Fruit fly (Drosophila melanogaster) whole organism, adult: Measurements from ENCODE around the gene CG42728.
A peak's percentile ranks its signal among the peaks of the same experiment; 100 is the strongest.

ENCODE experiments used
- CG11617 ChIP-seq: fragments of 200-800 bp; sonication (Bioruptor generic); optimal IDR thresholded peaks from 2 replicates; lab custom pipeline; 2017; ENCODE audit warnings: mild to moderate bottlenecking, missing biosample characterization, missing genetic modification reagents, missing genetic modification characterization
- CG12768 ChIP-seq: fragments of 200-800 bp; sonication (Bioruptor generic); optimal IDR thresholded peaks from 2 replicates; lab custom pipeline; 2017; ENCODE audit warnings: missing biosample characterization, missing genetic modification characterization, mild to moderate bottlenecking, moderate library complexity, missing genetic modification reagents
- CG14711 ChIP-seq: fragments of 200-800 bp; sonication (Bioruptor generic); optimal IDR thresholded peaks from 2 replicates; lab custom pipeline; 2018; ENCODE audit warnings: missing biosample characterization, mild to moderate bottlenecking, missing genetic modification characterization, moderate library complexity
- CG1620 ChIP-seq: fragments of 200-800 bp; sonication (Bioruptor generic); optimal IDR thresholded peaks from 2 replicates; lab custom pipeline; 2016; ENCODE audit warnings: missing biosample characterization, missing genetic modification characterization
- CG33017 ChIP-seq: fragments of 200-800 bp; sonication (Bioruptor generic); optimal IDR thresholded peaks from 2 replicates; lab custom pipeline; 2018; ENCODE audit warnings: missing biosample characterization, mild to moderate bottlenecking, missing genetic modification characterization, moderate library complexity
- CG5204 ChIP-seq: fragments of 200-800 bp; sonication (Bioruptor generic); optimal IDR thresholded peaks from 2 replicates; lab custom pipeline; 2016; ENCODE audit warnings: missing biosample characterization, missing genetic modification characterization
- CG7045 ChIP-seq: fragments of 200-800 bp; sonication (Bioruptor generic); optimal IDR thresholded peaks from 2 replicates; lab custom pipeline; 2017; ENCODE audit warnings: missing biosample characterization, mild to moderate bottlenecking, missing genetic modification characterization
- CG7101 ChIP-seq: fragments of 200-800 bp; sonication (Bioruptor generic); optimal IDR thresholded peaks from 2 replicates; lab custom pipeline; 2018; ENCODE audit warnings: missing biosample characterization, mild to moderate bottlenecking, missing genetic modification characterization, moderate library complexity
- Clk ChIP-seq: fragments of 200-800 bp; sonication (Bioruptor generic); optimal IDR thresholded peaks from 2 replicates; lab custom pipeline; 2017; ENCODE audit warnings: missing biosample characterization, missing genetic modification characterization
- Crg-1 ChIP-seq: fragments of 200-800 bp; sonication (Bioruptor generic); optimal IDR thresholded peaks from 2 replicates; lab custom pipeline; 2016; ENCODE audit warnings: missing biosample characterization, missing genetic modification characterization
- Hr96 ChIP-seq: fragments of 200-800 bp; sonication (Bioruptor generic); optimal IDR thresholded peaks from 2 replicates; lab custom pipeline; 2016; ENCODE audit warnings: missing biosample characterization, missing genetic modification characterization
- Mnt ChIP-seq: fragments of 200-800 bp; sonication (Bioruptor generic); optimal IDR thresholded peaks from 2 replicates; lab custom pipeline; 2016; ENCODE audit warnings: missing biosample characterization, mild to moderate bottlenecking, missing genetic modification characterization
- bab1 ChIP-seq: fragments of 200-800 bp; sonication (Bioruptor generic); optimal IDR thresholded peaks from 3 replicates; lab custom pipeline; 2019; ENCODE audit warnings: missing biosample characterization, mild to moderate bottlenecking, missing genetic modification characterization, moderate library complexity
- cic ChIP-seq: fragments of 200-800 bp; sonication (Bioruptor generic); optimal IDR thresholded peaks from 2 replicates; lab custom pipeline; 2017; ENCODE audit warnings: missing biosample characterization, mild to moderate bottlenecking, missing genetic modification characterization, moderate library complexity
- cnc ChIP-seq, 2 experiments: fragments of >200 bp; optimal IDR thresholded peaks; 2 replicates each; lab custom pipeline; 2017
- kay ChIP-seq: fragments of 200-800 bp; sonication (Bioruptor generic); peaks from one replicate; lab custom pipeline; 2016; ENCODE audit warnings: missing biosample characterization, missing genetic modification characterization, borderline replicate concordance
- ovo ChIP-seq: fragments of 200-800 bp; sonication (Bioruptor generic); optimal IDR thresholded peaks from 2 replicates; lab custom pipeline; 2016; ENCODE audit warnings: missing biosample characterization, missing genetic modification characterization
- pad ChIP-seq: fragments of 200-800 bp; sonication (Bioruptor generic); optimal IDR thresholded peaks from 3 replicates; lab custom pipeline; 2017; ENCODE audit warnings: missing biosample characterization, missing genetic modification characterization, mild to moderate bottlenecking, moderate library complexity, missing genetic modification reagents
- tj ChIP-seq: fragments of 200-800 bp; sonication (Bioruptor generic); optimal IDR thresholded peaks from 3 replicates; lab custom pipeline; 2017; ENCODE audit warnings: missing biosample characterization, mild to moderate bottlenecking, missing genetic modification characterization, moderate library complexity
- toe ChIP-seq: fragments of 200-800 bp; sonication (Bioruptor generic); optimal IDR thresholded peaks from 2 replicates; lab custom pipeline; 2016; ENCODE audit warnings: missing biosample characterization, missing genetic modification characterization

Gene CG42728

DNA sequence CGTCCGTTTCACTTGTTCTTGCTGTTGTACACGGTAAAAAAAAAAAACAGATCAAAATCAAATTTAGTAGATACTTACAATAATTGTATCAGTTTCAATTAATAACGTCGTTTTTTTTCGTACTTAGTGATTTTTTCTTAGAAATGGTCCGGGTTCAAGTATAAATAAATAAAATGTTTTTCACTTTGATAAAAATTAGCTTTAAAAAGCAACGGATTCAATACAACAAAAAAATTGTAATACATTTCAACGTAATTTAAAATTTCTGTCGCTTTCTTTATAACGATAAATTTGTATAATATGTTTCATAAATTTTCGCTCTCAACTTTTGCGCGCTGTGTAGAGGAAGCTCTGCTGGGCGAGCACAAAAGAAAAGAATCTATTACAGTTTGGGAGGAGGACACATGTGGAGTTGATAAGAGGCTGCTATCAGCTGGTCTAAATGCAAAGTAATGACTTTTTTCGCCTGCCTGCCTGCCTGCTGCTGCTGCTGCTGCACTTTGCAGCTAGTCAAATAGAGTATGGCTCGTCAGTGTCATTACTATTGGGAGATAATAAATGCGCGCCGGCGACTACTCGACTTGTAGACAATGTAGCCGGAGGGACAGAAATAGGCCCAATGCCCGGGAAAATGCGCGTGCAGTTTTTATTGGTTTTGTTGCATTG is 10.1 kb upstream of the CG42728 start:
- TF ChIP-seq Hr96 (GFP tag; lab: Kevin White, UChicago) (peak; percentile 41), CG11617 (GFP tag; lab: Kevin White, UChicago) (peak; percentile 74), pad (GFP tag; lab: Kevin White, UChicago) (peak; percentile 48), cic (GFP tag; lab: Kevin White, UChicago) (peak; percentile 58), Mnt (GFP tag; lab: Kevin White, UChicago) (peak; percentile 57), CG7045 (GFP tag; lab: Kevin White, UChicago) (peak; percentile 28), cnc (optimal IDR thresholded peaks at IDR 0.05; lab: Kevin White, UChicago) (no peak), CG5204 (peak; percentile 63), bab1 (no peak), ovo (GFP tag; lab: Kevin White, UChicago) (no peak), CG14711 (tag; lab: Kevin White, UChicago) (peak; percentile 65), toe (GFP tag; lab: Kevin White, UChicago) (peak; percentile 50), kay (GFP tag; lab: Kevin White, UChicago) (no peak), CG12768 (GFP tag; lab: Kevin White, UChicago) (peak; percentile 6), tj (GFP tag; lab: Kevin White, UChicago) (peak; percentile 77), Crg-1 (peak; percentile 13), Clk (GFP tag; lab: Kevin White, UChicago) (no peak), CG33017 (peak; percentile 43), CG7101 (tag; lab: Kevin White, UChicago) (peak; percentile 49), CG1620 (GFP tag; lab: Kevin White, UChicago) (no peak)

DNA sequence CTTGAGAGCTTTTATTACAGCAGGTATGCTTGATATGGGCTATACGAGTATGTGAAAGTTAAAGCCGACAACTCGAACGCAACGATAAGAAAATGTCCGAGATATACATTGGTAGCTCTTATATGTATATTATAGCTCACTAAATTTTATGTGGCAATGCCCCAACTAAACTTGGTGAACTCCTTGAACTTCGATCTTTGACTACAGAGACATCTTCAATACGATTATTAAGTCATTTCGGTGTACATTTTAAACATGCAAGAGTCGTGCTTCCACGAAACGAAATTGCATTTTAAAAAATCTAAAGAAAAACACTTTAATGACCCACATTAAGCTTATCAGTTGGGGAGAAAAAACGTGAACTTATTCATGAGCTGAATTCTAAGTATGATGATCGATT is 8.6 kb upstream of the CG42728 start:
- TF ChIP-seq Crg-1 (no peak), kay (GFP tag; lab: Kevin White, UChicago) (peak; percentile 38)

DNA sequence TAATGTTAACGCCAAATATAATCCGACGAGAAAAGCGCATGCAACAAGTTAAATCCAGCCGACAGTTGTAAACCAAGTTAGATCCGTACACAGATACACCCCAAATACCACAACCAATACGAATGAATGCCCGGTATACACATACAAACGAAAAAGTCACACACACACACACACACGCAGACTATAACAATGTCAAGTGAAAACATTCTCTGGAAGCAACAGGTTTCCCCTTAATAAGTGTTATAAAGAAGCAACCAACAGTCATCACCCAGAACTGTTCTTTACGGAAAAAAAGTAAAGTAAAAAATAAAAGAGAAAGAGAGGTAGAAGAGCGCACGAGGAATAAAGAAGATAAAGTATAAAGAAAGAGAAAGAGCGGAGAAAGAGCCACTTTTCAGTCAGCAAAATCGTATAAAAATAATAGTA is 7.8 kb upstream of the CG42728 start:
- TF ChIP-seq CG1620 (GFP tag; lab: Kevin White, UChicago) (no peak), pad (GFP tag; lab: Kevin White, UChicago) (peak; percentile 92)

DNA sequence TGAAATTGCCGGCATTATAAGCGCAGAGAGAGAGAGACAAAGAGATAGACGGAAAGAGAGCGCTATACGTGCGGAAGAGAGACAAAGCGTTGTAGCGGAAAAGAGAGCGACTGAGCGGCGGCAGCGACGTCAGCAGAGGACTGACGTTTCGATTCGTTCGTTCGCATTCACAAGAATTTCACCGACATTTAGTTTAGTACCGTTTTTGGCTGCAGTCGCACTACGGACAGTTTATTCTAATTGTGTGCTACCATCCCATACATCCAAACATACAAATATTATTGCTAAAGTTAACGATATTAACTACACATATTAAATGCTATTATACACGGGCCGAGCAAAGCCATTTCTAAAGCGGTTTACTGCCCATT is 7.2 kb upstream of the CG42728 start, which contains the start of gene CrebA:
Gene CrebA, plus strand, starts transcription at position 168 of the 371 bp plus-strand sequence.
- TF ChIP-seq Clk (GFP tag; lab: Kevin White, UChicago) (no peak), kay (GFP tag; lab: Kevin White, UChicago) (peak; percentile 21), CG5204 (no peak)

DNA sequence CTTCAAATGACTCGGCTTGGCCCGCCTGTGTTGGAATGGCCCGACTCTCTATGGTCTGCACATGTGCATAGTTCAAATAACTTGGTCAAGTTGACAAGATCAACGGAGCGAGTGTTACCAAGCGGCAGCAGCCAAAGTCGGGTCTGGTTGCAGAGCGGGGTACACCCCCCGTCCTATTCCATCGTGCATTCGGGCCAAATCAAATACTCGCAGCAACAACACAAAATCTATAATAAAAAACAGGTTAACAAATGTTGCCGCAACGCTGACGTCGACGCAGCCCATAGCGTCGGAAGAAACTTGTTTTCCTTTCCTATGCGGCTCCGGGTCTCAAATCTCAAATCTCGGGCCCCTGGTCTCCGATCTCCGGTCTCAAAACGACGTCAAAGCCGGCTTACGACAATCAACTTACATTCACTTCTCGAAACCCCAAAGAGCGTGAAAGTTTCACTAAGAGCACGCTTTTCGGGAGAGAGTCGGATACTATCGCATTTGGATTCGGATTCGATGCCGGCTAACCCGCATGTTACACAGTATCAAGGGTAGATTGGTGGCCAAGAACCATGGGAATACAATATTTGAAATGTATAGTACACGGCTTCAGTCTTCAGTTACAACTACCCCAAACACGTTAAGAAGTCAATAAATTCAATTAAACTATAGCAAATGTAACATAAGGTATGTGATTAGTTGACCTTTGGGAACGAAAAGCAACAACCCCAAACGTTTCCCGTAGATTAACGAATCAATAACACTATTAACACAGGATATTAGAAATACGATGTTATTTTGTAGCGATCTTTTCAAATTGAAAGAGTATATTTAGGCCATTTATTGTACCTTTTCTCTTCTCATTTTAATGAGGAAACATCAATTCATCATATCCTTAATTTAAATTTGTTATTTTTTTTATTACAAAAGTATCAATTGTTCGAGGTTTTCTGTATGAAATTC is 6.6 kb upstream of the CG42728 start:
- TF ChIP-seq CG33017 (peak; percentile 43), CG1620 (GFP tag; lab: Kevin White, UChicago) (peak; percentile 30), ovo (GFP tag; lab: Kevin White, UChicago) (no peak), CG11617 (GFP tag; lab: Kevin White, UChicago) (peak; percentile 86), Hr96 (GFP tag; lab: Kevin White, UChicago) (peak; percentile 64), CG12768 (GFP tag; lab: Kevin White, UChicago) (peak; percentile 51), Clk (GFP tag; lab: Kevin White, UChicago) (peak; percentile 13), kay (GFP tag; lab: Kevin White, UChicago) (no peak), bab1 (peak; percentile 28), CG7045 (GFP tag; lab: Kevin White, UChicago) (peak; percentile 60), CG5204 (peak; percentile 78), CG7101 (tag; lab: Kevin White, UChicago) (peak; percentile 59), Crg-1 (peak; percentile 61), cnc (optimal IDR thresholded peaks at IDR 0.05; lab: Kevin White, UChicago) (no peak), tj (GFP tag; lab: Kevin White, UChicago) (peak; percentile 56), Mnt (GFP tag; lab: Kevin White, UChicago) (peak; percentile 55), toe (GFP tag; lab: Kevin White, UChicago) (peak; percentile 79), pad (GFP tag; lab: Kevin White, UChicago) (peak; percentile 40), cic (GFP tag; lab: Kevin White, UChicago) (no peak), CG14711 (tag; lab: Kevin White, UChicago) (no peak)

DNA sequence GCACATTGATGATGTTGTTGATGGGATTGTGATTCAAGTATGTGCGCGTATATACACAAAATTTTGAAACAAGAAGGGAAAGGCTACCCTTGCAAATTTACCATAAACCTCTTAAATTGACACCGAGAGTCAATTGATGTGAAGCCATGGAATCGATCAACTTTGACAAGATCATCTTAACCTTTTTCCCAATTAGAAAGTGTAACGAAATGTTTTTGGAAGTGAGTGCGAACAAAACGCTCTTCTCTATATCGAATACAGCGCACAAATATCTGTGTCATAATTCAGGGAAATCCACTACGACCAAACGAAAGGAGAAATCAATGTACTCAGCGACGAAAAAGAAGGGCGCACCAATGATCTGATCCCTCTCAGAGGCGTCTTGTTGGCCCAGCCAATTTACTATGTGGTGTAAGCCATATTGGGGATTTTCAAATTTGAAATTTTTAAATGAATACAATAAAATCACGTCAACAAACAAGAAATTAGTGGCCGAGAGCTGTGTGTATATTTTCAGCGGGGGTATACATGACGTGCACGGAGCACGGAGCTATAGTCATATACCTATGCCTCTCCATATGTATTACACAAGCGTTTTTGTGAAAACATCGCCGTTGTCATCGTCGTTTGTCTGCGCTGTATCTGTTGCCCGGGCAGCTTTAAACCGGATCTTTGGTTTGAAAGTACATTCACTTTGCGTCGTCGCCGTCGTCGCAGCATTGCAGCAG is 5.6 kb upstream of the CG42728 start:
- TF ChIP-seq Mnt (GFP tag; lab: Kevin White, UChicago) (no peak), CG14711 (tag; lab: Kevin White, UChicago) (peak; percentile 24), bab1 (no peak), CG5204 (peak; percentile 23), CG33017 (no peak), Crg-1 (no peak), ovo (GFP tag; lab: Kevin White, UChicago) (no peak), kay (GFP tag; lab: Kevin White, UChicago) (peak; percentile 85), toe (GFP tag; lab: Kevin White, UChicago) (no peak), CG7101 (tag; lab: Kevin White, UChicago) (peak; percentile 14), pad (GFP tag; lab: Kevin White, UChicago) (no peak), Hr96 (GFP tag; lab: Kevin White, UChicago) (peak; percentile 7), CG1620 (GFP tag; lab: Kevin White, UChicago) (no peak), CG12768 (GFP tag; lab: Kevin White, UChicago) (no peak), cic (GFP tag; lab: Kevin White, UChicago) (no peak)
